Worm (Caenorhabditis elegans) whole organism, mixed stage, embryonic: ENCODE measurements around the gene nhr-178.

Source experiments
- M03D4.4 ChIP-seq: sonication (generic microtip); optimal IDR thresholded peaks from 2 replicates; lab custom pipeline; 2017; ENCODE audit warnings: mild to moderate bottlenecking, missing genetic modification characterization, missing compliant biosample characterization
- bed-3 ChIP-seq: fragments of 200-800 bp; sonication (Bioruptor generic); optimal IDR thresholded peaks from 3 replicates; lab custom pipeline; 2018; ENCODE audit warnings: mild to moderate bottlenecking, missing genetic modification characterization, moderate library complexity, missing compliant biosample characterization
- ceh-39 ChIP-seq: fragments of 150-350 bp; optimal IDR thresholded peaks from 2 replicates; lab custom pipeline; 2014; ENCODE audit warnings: missing biosample characterization, missing genetic modification characterization
- ces-1 ChIP-seq: fragments of 150-350 bp; optimal IDR thresholded peaks from 2 replicates; lab custom pipeline; 2014; ENCODE audit warnings: missing biosample characterization, missing genetic modification reagents, missing genetic modification characterization
- cnd-1 ChIP-seq: fragments of 200-800 bp; sonication (Bioruptor generic); optimal IDR thresholded peaks from 2 replicates; lab custom pipeline; 2018; ENCODE audit warnings: mild to moderate bottlenecking, missing genetic modification characterization, missing compliant biosample characterization
- drap-1 ChIP-seq: fragments of 200-800 bp; sonication (Bioruptor generic); optimal IDR thresholded peaks from 3 replicates; lab custom pipeline; 2018; ENCODE audit warnings: mild to moderate bottlenecking, missing genetic modification characterization, missing compliant biosample characterization
- elt-1 ChIP-seq: sonication (generic microtip); optimal IDR thresholded peaks from 2 replicates; lab custom pipeline; 2017; ENCODE audit warnings: missing genetic modification characterization, mild to moderate bottlenecking, missing compliant biosample characterization, antibody characterized with exemption, moderate library complexity, borderline replicate concordance; ENCODE audit not compliant: insufficient read depth
- ham-2 ChIP-seq: fragments of 200-800 bp; sonication (Bioruptor generic); optimal IDR thresholded peaks from 2 replicates; lab custom pipeline; 2018; ENCODE audit warnings: mild to moderate bottlenecking, missing genetic modification characterization, missing compliant biosample characterization
- hlh-1 ChIP-seq: fragments of 150-350 bp; optimal IDR thresholded peaks from 2 replicates; lab custom pipeline; 2014; ENCODE audit warnings: missing biosample characterization, missing genetic modification reagents, missing genetic modification characterization
- lin-32 ChIP-seq: fragments of 200-800 bp; sonication (Bioruptor generic); optimal IDR thresholded peaks from 2 replicates; lab custom pipeline; 2018; ENCODE audit warnings: mild to moderate bottlenecking, missing genetic modification characterization, missing compliant biosample characterization
- lsy-2 ChIP-seq: fragments of 150-350 bp; optimal IDR thresholded peaks from 2 replicates; lab custom pipeline; 2014; ENCODE audit warnings: missing biosample characterization, missing genetic modification characterization
- mab-5 ChIP-seq: fragments of 150-350 bp; optimal IDR thresholded peaks from 2 replicates; lab custom pipeline; 2014; ENCODE audit warnings: missing biosample characterization, missing genetic modification characterization
- nhr-2 ChIP-seq: fragments of 150-350 bp; optimal IDR thresholded peaks from 2 replicates; lab custom pipeline; 2014; ENCODE audit warnings: missing biosample characterization, missing genetic modification characterization
- nhr-28 ChIP-seq: fragments of 150-350 bp; optimal IDR thresholded peaks from 2 replicates; lab custom pipeline; 2014; ENCODE audit warnings: missing biosample characterization, missing genetic modification characterization
- nhr-76 ChIP-seq: sonication (generic microtip); optimal IDR thresholded peaks from 2 replicates; lab custom pipeline; 2017; ENCODE audit warnings: missing biosample characterization, missing genetic modification characterization
- pha-4 ChIP-seq: fragments of 150-350 bp; optimal IDR thresholded peaks from 2 replicates; lab custom pipeline; 2018; ENCODE audit warnings: missing biosample characterization, missing genetic modification reagents, missing genetic modification characterization
- sptf-1 ChIP-seq: sonication (generic microtip); optimal IDR thresholded peaks from 2 replicates; lab custom pipeline; 2017; ENCODE audit warnings: mild to moderate bottlenecking, missing genetic modification characterization, moderate library complexity, missing compliant biosample characterization
- tbx-8 ChIP-seq: fragments of 200-800 bp; sonication (Bioruptor generic); optimal IDR thresholded peaks from 2 replicates; lab custom pipeline; 2018; ENCODE audit warnings: mild to moderate bottlenecking, missing genetic modification characterization, moderate library complexity, missing compliant biosample characterization
- unc-120 ChIP-seq: sonication (generic microtip); optimal IDR thresholded peaks from 2 replicates; lab custom pipeline; 2017; ENCODE audit warnings: missing genetic modification characterization, missing compliant biosample characterization; ENCODE audit not compliant: poor library complexity, severe bottlenecking
- unc-62 ChIP-seq: fragments of 150-350 bp; optimal IDR thresholded peaks from 2 replicates; lab custom pipeline; 2014; ENCODE audit warnings: missing biosample characterization, missing genetic modification reagents, missing genetic modification characterization
- zip-8 ChIP-seq: fragments of 150-350 bp; optimal IDR thresholded peaks from 2 replicates; lab custom pipeline; 2014; ENCODE audit warnings: missing biosample characterization, missing genetic modification characterization
- ztf-11 ChIP-seq: fragments of 150-350 bp; optimal IDR thresholded peaks from 2 replicates; lab custom pipeline; 2014; ENCODE audit warnings: missing biosample characterization, missing genetic modification characterization

The nhr-178 gene

DNA sequence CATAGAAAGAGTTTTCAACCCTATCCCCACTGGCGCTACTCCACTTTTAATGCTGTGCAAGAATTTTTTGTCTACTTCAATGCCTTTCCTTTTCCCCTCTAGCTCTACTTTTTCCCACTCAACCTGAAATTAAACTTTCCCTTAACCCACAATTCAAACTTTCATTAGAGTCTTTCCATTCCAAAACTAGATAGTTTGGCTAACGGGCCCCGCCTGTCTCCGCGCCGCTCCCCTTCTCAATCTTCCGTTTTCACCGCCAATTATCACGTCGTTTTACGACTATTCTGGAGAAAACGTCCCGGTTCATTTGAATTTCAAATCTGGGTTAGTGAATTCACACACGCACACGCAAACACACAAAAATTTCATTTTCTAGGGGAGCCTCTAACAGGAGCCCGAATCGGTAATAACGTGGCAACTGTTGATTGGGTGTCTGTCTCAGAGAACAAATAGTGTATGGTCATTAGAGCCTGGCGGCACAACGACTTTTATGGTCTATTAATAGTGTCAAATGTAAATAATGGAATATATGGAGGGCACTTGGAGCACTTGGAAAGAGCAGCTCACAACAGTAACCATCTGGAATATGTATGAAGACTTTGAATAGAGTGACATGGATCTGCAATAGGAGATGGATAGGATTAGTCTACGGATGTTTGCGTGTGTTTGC, 37.9 kb downstream of the nhr-178 start:
- TF ChIP-seq ham-2 (GFP tag; lab: Kevin White, UChicago) (no peak), zip-8 (tag; lab: Kevin White, UChicago) (no peak), unc-62 (GFP tag; lab: Kevin White, UChicago) (no peak), hlh-1 (no peak), ztf-11 (tag; lab: Kevin White, UChicago) (no peak), ceh-39 (no peak), nhr-2 (tag; lab: Kevin White, UChicago) (peak; percentile 65), drap-1 (GFP tag; lab: Kevin White, UChicago) (no peak), pha-4 (tag; lab: Kevin White, UChicago) (peak; percentile 45), lsy-2 (tag; lab: Kevin White, UChicago) (no peak), ces-1 (GFP tag; lab: Kevin White, UChicago) (no peak)

DNA sequence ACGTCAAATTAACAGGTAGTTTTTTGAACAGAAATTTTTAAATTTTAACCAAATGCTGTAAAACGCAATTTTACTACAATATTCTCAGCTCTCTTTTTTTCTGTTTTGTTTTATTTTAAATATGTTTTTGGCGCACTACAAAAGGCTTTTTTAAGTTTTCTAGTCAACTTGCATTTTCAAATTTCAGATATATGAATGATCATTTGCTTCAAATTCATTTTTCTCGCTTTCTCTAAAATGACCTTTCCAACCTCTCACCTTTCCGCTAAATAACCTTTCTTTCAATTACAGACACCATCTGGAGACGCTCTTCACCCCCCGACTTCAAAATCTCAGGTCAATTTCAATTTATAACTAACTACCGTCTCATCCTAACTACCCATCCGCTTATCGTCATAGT, 41.0 kb downstream of the nhr-178 start, which contains the start of gene cdc-25.2:
Gene cdc-25.2, plus strand, starts transcription at position 301 of the 400 bp plus-strand sequence.
- TF ChIP-seq cnd-1 (tag; lab: Kevin White, UChicago) (no peak), hlh-1 (no peak), mab-5 (tag; lab: Kevin White, UChicago) (no peak), bed-3 (GFP tag; lab: Kevin White, UChicago) (no peak)

ce11 chrV:1558113-1558512, 49.6 kb downstream of the nhr-178 start:
- TF ChIP-seq nhr-76 = no peak
- no peak for TF ChIP-seq elt-1 (tag; lab: Kevin White, UChicago)
- no peak for TF ChIP-seq ztf-11 (tag; lab: Kevin White, UChicago)
- TF ChIP-seq tbx-8 (GFP tag; lab: Kevin White, UChicago) = no peak
- no peak for TF ChIP-seq unc-120
- no peak for TF ChIP-seq hlh-1
- TF ChIP-seq nhr-28 = no peak
- TF ChIP-seq nhr-2 (tag; lab: Kevin White, UChicago) = no peak
- TF ChIP-seq M03D4.4 = no peak
- no peak for TF ChIP-seq lin-32 (GFP tag; lab: Kevin White, UChicago)
- no peak for TF ChIP-seq sptf-1
- TF ChIP-seq bed-3 (GFP tag; lab: Kevin White, UChicago) = no peak

DNA sequence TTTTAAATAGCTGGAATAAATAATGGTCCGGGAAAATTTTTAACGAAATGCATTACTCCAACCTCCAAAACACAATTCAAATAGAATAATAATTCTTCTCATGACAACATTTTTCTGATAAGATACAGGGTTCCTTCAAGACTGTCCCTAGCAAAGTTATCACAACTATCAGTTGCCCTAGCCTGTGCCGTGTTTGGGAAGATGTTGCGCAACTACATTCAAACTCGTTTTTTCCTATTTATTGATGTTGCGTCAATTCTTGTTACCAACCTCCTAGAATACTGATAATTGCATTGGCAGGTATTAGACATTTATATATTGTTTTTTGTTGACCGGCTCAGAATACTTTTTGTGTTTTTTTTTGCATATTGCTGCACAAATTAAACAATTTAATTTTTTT, 52.7 kb downstream of the nhr-178 start:
- TF ChIP-seq zip-8 (tag; lab: Kevin White, UChicago) (peak; percentile 93), ztf-11 (tag; lab: Kevin White, UChicago) (no peak)
